Fruit fly (Drosophila melanogaster) whole organism, embryonic: ENCODE measurements around the gene CG3104.

Experiments
- Atf-2 ChIP-seq: fragments of 200-800 bp; sonication (Bioruptor generic); optimal IDR thresholded peaks from 2 replicates; lab custom pipeline; 2016; ENCODE audit warnings: missing biosample characterization, missing genetic modification characterization
- Atf6 ChIP-seq: fragments of 200-800 bp; sonication (Bioruptor generic); IDR thresholded peaks from 2 replicates; pipeline ENCODE4 v1.3.6; 2022; ENCODE audit warnings: missing biosample characterization, missing genetic modification characterization
- BtbVII ChIP-seq: fragments of 200-800 bp; sonication (Bioruptor generic); optimal IDR thresholded peaks from 3 replicates; lab custom pipeline; 2017; ENCODE audit warnings: missing biosample characterization, mild to moderate bottlenecking, missing genetic modification characterization
- CG10147 ChIP-seq: fragments of 200-800 bp; sonication (Bioruptor generic); optimal IDR thresholded peaks from 2 replicates; lab custom pipeline; 2019; ENCODE audit warnings: missing biosample characterization, mild to moderate bottlenecking, missing genetic modification characterization, moderate library complexity
- CG11085 ChIP-seq: fragments of 200-800 bp; sonication (Bioruptor generic); IDR thresholded peaks from 2 replicates; pipeline ENCODE4 v1.3.6; 2022; ENCODE audit warnings: missing biosample characterization, missing genetic modification characterization
- CG11093 ChIP-seq: fragments of 200-800 bp; sonication (Bioruptor generic); IDR thresholded peaks from 3 replicates; pipeline ENCODE4 v1.3.6; 2022; ENCODE audit warnings: missing biosample characterization, missing genetic modification characterization
- CG11560 ChIP-seq: fragments of 200-800 bp; sonication (Bioruptor generic); IDR thresholded peaks from 3 replicates; pipeline ENCODE4 v1.3.6; 2022; ENCODE audit warnings: missing biosample characterization, missing genetic modification characterization
- CG12071 ChIP-seq: fragments of 200-800 bp; sonication (Bioruptor generic); optimal IDR thresholded peaks from 3 replicates; lab custom pipeline; 2018; ENCODE audit warnings: missing biosample characterization, mild to moderate bottlenecking, missing genetic modification characterization
- CG12155 ChIP-seq: fragments of 200-800 bp; sonication (Bioruptor generic); optimal IDR thresholded peaks from 3 replicates; lab custom pipeline; 2016; ENCODE audit warnings: missing biosample characterization, missing genetic modification characterization
- CG12391 ChIP-seq: fragments of 200-800 bp; sonication (Bioruptor generic); optimal IDR thresholded peaks from 3 replicates; lab custom pipeline; 2018; ENCODE audit warnings: missing biosample characterization, mild to moderate bottlenecking, missing genetic modification characterization, moderate library complexity
- CG13894 ChIP-seq: fragments of 200-800 bp; sonication (Bioruptor generic); optimal IDR thresholded peaks from 3 replicates; lab custom pipeline; 2018; ENCODE audit warnings: missing biosample characterization, mild to moderate bottlenecking, missing genetic modification characterization, moderate library complexity
- CG14965 ChIP-seq: fragments of 200-800 bp; sonication (Bioruptor generic); optimal IDR thresholded peaks from 2 replicates; lab custom pipeline; 2016; ENCODE audit warnings: missing biosample characterization, missing genetic modification characterization, borderline replicate concordance
- CG16815 ChIP-seq: fragments of 200-800 bp; sonication (Bioruptor generic); optimal IDR thresholded peaks from 3 replicates; lab custom pipeline; 2017; ENCODE audit warnings: missing biosample characterization, mild to moderate bottlenecking, missing genetic modification characterization
- CG18764 ChIP-seq: fragments of 200-800 bp; sonication (Bioruptor generic); optimal IDR thresholded peaks from 3 replicates; lab custom pipeline; 2016; ENCODE audit warnings: missing biosample characterization, missing genetic modification characterization
- CG2202 ChIP-seq: fragments of 200-800 bp; sonication (Bioruptor generic); optimal IDR thresholded peaks from 2 replicates; lab custom pipeline; 2018; ENCODE audit warnings: missing biosample characterization, mild to moderate bottlenecking, missing genetic modification characterization
- CG2712 ChIP-seq: fragments of 200-800 bp; optimal IDR thresholded peaks from 3 replicates; lab custom pipeline; 2019; ENCODE audit warnings: missing biosample characterization, mild to moderate bottlenecking, missing genetic modification characterization, moderate library complexity
- CG31365 ChIP-seq: fragments of 200-800 bp; sonication (Bioruptor generic); optimal IDR thresholded peaks from 2 replicates; lab custom pipeline; 2018; ENCODE audit warnings: missing biosample characterization, mild to moderate bottlenecking, missing genetic modification characterization
- CG31441 ChIP-seq: fragments of 200-800 bp; sonication (Bioruptor generic); IDR thresholded peaks from 2 replicates; pipeline ENCODE4 v1.3.6; 2022; ENCODE audit warnings: missing biosample characterization, missing genetic modification characterization
- CG3163 ChIP-seq: fragments of 200-800 bp; sonication (Bioruptor generic); optimal IDR thresholded peaks from 3 replicates; lab custom pipeline; 2016; ENCODE audit warnings: missing biosample characterization, missing genetic modification characterization
- CG3847 ChIP-seq: fragments of 200-800 bp; sonication (Bioruptor generic); IDR thresholded peaks from 2 replicates; pipeline ENCODE4 v1.3.6; 2022; ENCODE audit warnings: missing biosample characterization, missing genetic modification characterization
- CG3995 ChIP-seq: fragments of 200-800 bp; sonication (Bioruptor generic); optimal IDR thresholded peaks from 3 replicates; lab custom pipeline; 2016; ENCODE audit warnings: missing biosample characterization, missing genetic modification characterization
- CG7271 ChIP-seq: fragments of 200-800 bp; sonication (Bioruptor generic); optimal IDR thresholded peaks from 2 replicates; lab custom pipeline; 2018; ENCODE audit warnings: missing biosample characterization, mild to moderate bottlenecking, missing genetic modification characterization, moderate library complexity
- CG7987 ChIP-seq: fragments of 200-800 bp; sonication (Bioruptor generic); optimal IDR thresholded peaks from 2 replicates; lab custom pipeline; 2018; ENCODE audit warnings: missing biosample characterization, mild to moderate bottlenecking, missing genetic modification characterization, moderate library complexity
- Camta ChIP-seq: fragments of 200-800 bp; sonication (Bioruptor generic); optimal IDR thresholded peaks from 2 replicates; lab custom pipeline; 2016; ENCODE audit warnings: missing biosample characterization, missing genetic modification characterization
- Fer2 ChIP-seq: fragments of 200-800 bp; sonication (Bioruptor generic); optimal IDR thresholded peaks from 2 replicates; lab custom pipeline; 2018; ENCODE audit warnings: missing biosample characterization, mild to moderate bottlenecking, missing genetic modification characterization, moderate library complexity
- NFAT ChIP-seq: fragments of 200-800 bp; sonication (Bioruptor generic); IDR thresholded peaks from 2 replicates; pipeline ENCODE4 v1.3.6; 2022; ENCODE audit warnings: missing biosample characterization, missing genetic modification characterization
- Opbp ChIP-seq: fragments of 200-800 bp; sonication (Bioruptor generic); IDR thresholded peaks from 3 replicates; pipeline ENCODE4 v1.3.6; 2022; ENCODE audit warnings: missing biosample characterization, missing genetic modification characterization; ENCODE audit not compliant: partially characterized antibody
- Spps ChIP-seq: fragments of 200-800 bp; sonication (Bioruptor generic); optimal IDR thresholded peaks from 2 replicates; lab custom pipeline; 2018; ENCODE audit warnings: missing biosample characterization, mild to moderate bottlenecking, missing genetic modification characterization
- Ssrp ChIP-seq: fragments of 200-800 bp; sonication (Bioruptor generic); optimal IDR thresholded peaks from 2 replicates; lab custom pipeline; 2018; ENCODE audit warnings: missing biosample characterization, mild to moderate bottlenecking, missing genetic modification characterization, moderate library complexity
- Stat92E ChIP-seq, 3 experiments: fragments of >200 bp in 2 of 3; fragments of 200-800 bp in 1 of 3; sonication (Bioruptor generic) in 1 of 3; optimal IDR thresholded peaks; 2 replicates each; lab custom pipeline; 2017 to 2019; ENCODE audit warnings: missing biosample characterization in 3 of 3, missing genetic modification characterization in 3 of 3, mild to moderate bottlenecking in 1 of 3, moderate library complexity in 1 of 3
- TFAM ChIP-seq: fragments of 200-800 bp; sonication (Bioruptor generic); optimal IDR thresholded peaks from 2 replicates; lab custom pipeline; 2017; ENCODE audit warnings: missing biosample characterization, missing genetic modification characterization, inconsistent platforms
- Tbp ChIP-seq: fragments of >200 bp; optimal IDR thresholded peaks from 2 replicates; lab custom pipeline; 2018; ENCODE audit warnings: missing biosample characterization, missing genetic modification characterization
- Usf ChIP-seq: fragments of 200-800 bp; sonication (Bioruptor generic); optimal IDR thresholded peaks from 2 replicates; lab custom pipeline; 2017; ENCODE audit warnings: missing genotype, missing biosample characterization, missing genetic modification characterization
- YL-1 ChIP-seq: fragments of 200-800 bp; sonication (Bioruptor generic); optimal IDR thresholded peaks from 3 replicates; lab custom pipeline; 2017; ENCODE audit warnings: missing biosample characterization, mild to moderate bottlenecking, missing genetic modification characterization
- cad ChIP-seq: fragments of >200 bp; optimal IDR thresholded peaks from 2 replicates; lab custom pipeline; 2017; ENCODE audit warnings: missing biosample characterization, missing genetic modification characterization
- chinmo ChIP-seq: fragments of 200-800 bp; sonication (Bioruptor generic); IDR thresholded peaks from 4 replicates; pipeline ENCODE4 v1.3.6; 2022; ENCODE audit warnings: missing biosample characterization, missing genetic modification characterization; ENCODE audit not compliant: partially characterized antibody
- crc ChIP-seq: fragments of 200-800 bp; sonication (Bioruptor generic); optimal IDR thresholded peaks from 2 replicates; lab custom pipeline; 2016; ENCODE audit warnings: missing biosample characterization, missing genetic modification characterization
- cwo ChIP-seq: fragments of 200-800 bp; sonication (Bioruptor generic); optimal IDR thresholded peaks from 3 replicates; lab custom pipeline; 2017; ENCODE audit warnings: missing biosample characterization, missing genetic modification characterization, mild to moderate bottlenecking, moderate library complexity, missing genetic modification reagents
- dm ChIP-seq: fragments of 200-800 bp; sonication (Bioruptor generic); optimal IDR thresholded peaks from 3 replicates; lab custom pipeline; 2016; ENCODE audit warnings: missing biosample characterization, missing genetic modification characterization
- ftz-f1 ChIP-seq: fragments of 200-800 bp; sonication (Bioruptor generic); optimal IDR thresholded peaks from 2 replicates; lab custom pipeline; 2016; ENCODE audit warnings: missing biosample characterization, missing genetic modification characterization
- grn ChIP-seq: fragments of 200-800 bp; sonication (Bioruptor generic); optimal IDR thresholded peaks from 3 replicates; lab custom pipeline; 2017; ENCODE audit warnings: missing biosample characterization, missing genetic modification characterization
- gsb-n ChIP-seq: fragments of 200-800 bp; sonication (Bioruptor generic); optimal IDR thresholded peaks from 3 replicates; lab custom pipeline; 2018; ENCODE audit warnings: missing biosample characterization, mild to moderate bottlenecking, missing genetic modification characterization
- kah ChIP-seq: fragments of 200-800 bp; sonication (Bioruptor generic); optimal IDR thresholded peaks from 2 replicates; lab custom pipeline; 2018; ENCODE audit warnings: missing biosample characterization, mild to moderate bottlenecking, missing genetic modification characterization
- luna ChIP-seq: fragments of 200-800 bp; sonication (Bioruptor generic); optimal IDR thresholded peaks from 2 replicates; lab custom pipeline; 2016; ENCODE audit warnings: missing biosample characterization, missing genetic modification characterization
- mam ChIP-seq: fragments of 200-800 bp; sonication (Bioruptor generic); optimal IDR thresholded peaks from 3 replicates; lab custom pipeline; 2016; ENCODE audit warnings: missing biosample characterization, missing genetic modification characterization
- nom ChIP-seq: fragments of 200-800 bp; sonication (Bioruptor generic); optimal IDR thresholded peaks from 2 replicates; lab custom pipeline; 2017; ENCODE audit warnings: missing biosample characterization, missing genetic modification characterization, mild to moderate bottlenecking, moderate library complexity, missing genetic modification reagents
- otp ChIP-seq: fragments of 200-800 bp; sonication (Bioruptor generic); IDR thresholded peaks from 3 replicates; pipeline ENCODE4, ENCODE4 v1.3.6; 2022; ENCODE audit warnings: missing biosample characterization, missing genetic modification characterization
- pb ChIP-seq: fragments of 200-800 bp; sonication (Bioruptor generic); optimal IDR thresholded peaks from 3 replicates; lab custom pipeline; 2016; ENCODE audit warnings: missing biosample characterization, missing genetic modification characterization
- ro ChIP-seq: fragments of 200-800 bp; sonication (Bioruptor generic); IDR thresholded peaks from 2 replicates; pipeline ENCODE4 v1.3.6; 2022; ENCODE audit warnings: missing biosample characterization, missing genetic modification characterization
- sens-2 ChIP-seq: fragments of 200-800 bp; sonication (Bioruptor generic); IDR thresholded peaks from 2 replicates; pipeline ENCODE4 v1.3.6; 2022; ENCODE audit warnings: missing biosample characterization, missing genetic modification characterization
- tna ChIP-seq: fragments of 200-800 bp; sonication (Bioruptor generic); IDR thresholded peaks from 2 replicates; pipeline ENCODE4 v1.3.6; 2022; ENCODE audit warnings: missing biosample characterization, missing genetic modification characterization; ENCODE audit not compliant: partially characterized antibody

Gene CG3104

DNA sequence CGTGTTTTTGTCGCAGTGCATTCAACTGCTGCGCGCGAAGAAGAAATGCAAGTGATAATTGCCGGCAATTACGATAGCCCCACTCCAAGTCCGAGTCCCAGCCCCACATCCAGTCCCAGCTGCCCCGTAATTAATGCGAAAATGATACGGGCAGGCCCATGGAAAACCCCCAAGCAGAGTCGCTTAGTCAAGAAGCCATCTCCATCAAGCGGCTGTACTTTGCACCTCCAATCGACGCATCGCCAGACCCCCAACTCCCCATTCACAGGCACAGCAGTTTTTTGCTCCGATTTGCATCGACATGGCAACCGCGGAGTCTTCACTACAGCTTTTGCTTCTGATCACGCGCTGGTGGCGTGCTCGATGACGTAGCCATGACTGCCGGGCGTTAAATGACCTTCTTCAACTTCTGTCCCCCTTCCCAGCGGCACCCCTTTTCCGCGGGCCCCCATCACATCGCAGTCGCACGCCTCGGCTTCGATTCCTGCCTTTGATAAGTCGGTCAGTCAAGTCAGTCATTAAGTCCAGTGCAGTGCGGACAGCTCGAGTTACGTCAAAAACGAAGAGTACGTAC lies 49.3 kb downstream of the CG3104 start:
- TF ChIP-seq cad (GFP tag; lab: Kevin White, UChicago) (no peak), cwo (GFP tag; lab: Kevin White, UChicago) (peak; percentile 38), dm (GFP tag; lab: Kevin White, UChicago) (no peak), luna (no peak), ftz-f1 (GFP tag; lab: Kevin White, UChicago) (no peak), CG2202 (tag; lab: Kevin White, UChicago) (no peak), CG7271 (no peak), CG10147 (GFP tag; lab: Kevin White, UChicago) (no peak), CG14965 (GFP tag; lab: Kevin White, UChicago) (no peak), mam (no peak), CG11093 (GFP tag; lab: Robert Waterston, UW) (no peak), chinmo (GFP tag; lab: Robert Waterston, UW) (0 out of 4 replicates have a peak, but pooled peaks have one; percentile 16), tna (no peak), Tbp (GFP tag; lab: Kevin White, UChicago) (no peak), CG31365 (tag; lab: Kevin White, UChicago) (no peak), CG31441 (no peak), YL-1 (GFP tag; lab: Kevin White, UChicago) (no peak), CG11085 (GFP tag; lab: Robert Waterston, UW) (no peak), CG12391 (tag; lab: Kevin White, UChicago) (no peak), Opbp (no peak), kah (GFP tag; lab: Kevin White, UChicago) (no peak), NFAT (GFP tag; lab: Robert Waterston, UW) (no peak), CG12071 (GFP tag; lab: Kevin White, UChicago) (no peak), CG7987 (peak; percentile 87), CG11560 (0 out of 3 replicates have a peak, but pooled peaks have one; percentile 26), Stat92E (GFP tag; optimal IDR thresholded peaks at IDR 0.05; lab: Kevin White, UChicago) (no peak), BtbVII (GFP tag; lab: Kevin White, UChicago) (peak; percentile 13), pb (no peak), Spps (tag; lab: Kevin White, UChicago) (no peak), CG18764 (GFP tag; lab: Kevin White, UChicago) (no peak), ro (GFP tag; lab: Robert Waterston, UW) (no peak), CG3995 (GFP tag; lab: Kevin White, UChicago) (no peak), Fer2 (no peak), CG13894 (tag; lab: Kevin White, UChicago) (no peak), Camta (GFP tag; lab: Kevin White, UChicago) (no peak), CG12155 (GFP tag; lab: Kevin White, UChicago) (no peak), CG2712 (tag; lab: Kevin White, UChicago) (no peak), Usf (GFP tag; lab: Kevin White, UChicago) (no peak), Atf6 (GFP tag; lab: Robert Waterston, UW) (no peak), TFAM (GFP tag; lab: Kevin White, UChicago) (no peak), CG3847 (GFP tag; lab: Robert Waterston, UW) (no peak), CG16815 (GFP tag; lab: Kevin White, UChicago) (no peak), nom (GFP tag; lab: Kevin White, UChicago) (peak; percentile 96), grn (no peak), Atf-2 (GFP tag; lab: Kevin White, UChicago) (no peak), gsb-n (tag; lab: Kevin White, UChicago) (no peak), otp (GFP tag; lab: Robert Waterston, UW) (no peak), Ssrp (tag; lab: Kevin White, UChicago) (no peak), sens-2 (GFP tag; lab: Robert Waterston, UW) (no peak), crc (GFP tag; lab: Kevin White, UChicago) (no peak), CG3163 (GFP tag; lab: Kevin White, UChicago) (no peak)
